Fruit fly (Drosophila melanogaster) whole organism, embryonic: ENCODE measurements around the gene Cortactin.

Experiments
- Bteb2 ChIP-seq: fragments of 200-800 bp; sonication (Bioruptor generic); optimal IDR thresholded peaks from 2 replicates; lab custom pipeline; 2016; ENCODE audit warnings: missing biosample characterization, missing genetic modification characterization
- CG10321 ChIP-seq: fragments of 200-800 bp; sonication (Bioruptor generic); IDR thresholded peaks from 2 replicates; pipeline ENCODE4 v1.3.6; 2022; ENCODE audit warnings: missing biosample characterization, missing genetic modification characterization
- CG10543 ChIP-seq: fragments of 200-800 bp; sonication (Bioruptor generic); optimal IDR thresholded peaks from 3 replicates; lab custom pipeline; 2017; ENCODE audit warnings: missing biosample characterization, mild to moderate bottlenecking, missing genetic modification characterization, moderate library complexity
- CG10565 ChIP-seq: fragments of 200-800 bp; sonication (Bioruptor generic); optimal IDR thresholded peaks from 3 replicates; lab custom pipeline; 2016; ENCODE audit warnings: missing biosample characterization, mild to moderate bottlenecking, missing genetic modification characterization
- CG10959 ChIP-seq: fragments of 200-800 bp; sonication (Bioruptor generic); IDR thresholded peaks from 2 replicates; pipeline ENCODE4 v1.3.6; 2022; ENCODE audit warnings: missing biosample characterization, missing genetic modification characterization
- CG12942 ChIP-seq: fragments of 200-800 bp; sonication (Bioruptor generic); optimal IDR thresholded peaks from 3 replicates; lab custom pipeline; 2016; ENCODE audit warnings: missing biosample characterization, missing genetic modification characterization
- CG14014 ChIP-seq: fragments of 200-800 bp; sonication (Bioruptor generic); IDR thresholded peaks from 2 replicates; pipeline ENCODE4 v1.3.6; 2022; ENCODE audit warnings: missing biosample characterization, missing genetic modification characterization
- CG14441 ChIP-seq: fragments of 200-800 bp; sonication (Bioruptor generic); IDR thresholded peaks from 2 replicates; pipeline ENCODE4 v1.3.6; 2022; ENCODE audit warnings: missing biosample characterization, missing genetic modification characterization
- CG17328 ChIP-seq: fragments of 200-800 bp; sonication (Bioruptor generic); IDR thresholded peaks from 2 replicates; pipeline ENCODE4 v1.3.6; 2022; ENCODE audit warnings: missing biosample characterization, missing genetic modification characterization
- CG17802 ChIP-seq: fragments of 200-800 bp; sonication (Bioruptor generic); optimal IDR thresholded peaks from 2 replicates; lab custom pipeline; 2018; ENCODE audit warnings: missing biosample characterization, mild to moderate bottlenecking, missing genetic modification characterization, moderate library complexity
- CG2202 ChIP-seq: fragments of 200-800 bp; sonication (Bioruptor generic); optimal IDR thresholded peaks from 2 replicates; lab custom pipeline; 2018; ENCODE audit warnings: missing biosample characterization, mild to moderate bottlenecking, missing genetic modification characterization
- CG3407 ChIP-seq: fragments of 200-800 bp; sonication (Bioruptor generic); optimal IDR thresholded peaks from 2 replicates; lab custom pipeline; 2018; ENCODE audit warnings: missing biosample characterization, mild to moderate bottlenecking, missing genetic modification characterization
- CG3838 ChIP-seq: fragments of 200-800 bp; sonication (Bioruptor generic); optimal IDR thresholded peaks from 3 replicates; lab custom pipeline; 2016; ENCODE audit warnings: missing biosample characterization, missing genetic modification characterization
- CG4617 ChIP-seq: fragments of 200-800 bp; sonication (Bioruptor generic); optimal IDR thresholded peaks from 3 replicates; lab custom pipeline; 2016; ENCODE audit warnings: missing biosample characterization, missing genetic modification characterization, borderline replicate concordance
- CG5180 ChIP-seq: fragments of 200-800 bp; sonication (Bioruptor generic); optimal IDR thresholded peaks from 3 replicates; lab custom pipeline; 2017; ENCODE audit warnings: missing biosample characterization, missing genetic modification characterization, mild to moderate bottlenecking, moderate library complexity, missing genetic modification reagents
- CG6689 ChIP-seq: fragments of 200-800 bp; sonication (Bioruptor generic); IDR thresholded peaks from 2 replicates; pipeline ENCODE4 v1.3.6; 2022; ENCODE audit warnings: missing biosample characterization, missing genetic modification characterization
- CG6765 ChIP-seq: fragments of 200-800 bp; sonication (Bioruptor generic); optimal IDR thresholded peaks from 3 replicates; lab custom pipeline; 2017; ENCODE audit warnings: missing biosample characterization, mild to moderate bottlenecking, missing genetic modification characterization
- CG7271 ChIP-seq: fragments of 200-800 bp; sonication (Bioruptor generic); optimal IDR thresholded peaks from 2 replicates; lab custom pipeline; 2018; ENCODE audit warnings: missing biosample characterization, mild to moderate bottlenecking, missing genetic modification characterization, moderate library complexity
- CG8944 ChIP-seq: fragments of 200-800 bp; sonication (Bioruptor generic); optimal IDR thresholded peaks from 3 replicates; lab custom pipeline; 2016; ENCODE audit warnings: missing biosample characterization, missing genetic modification characterization
- CrebB ChIP-seq: fragments of 200-800 bp; sonication (Bioruptor generic); optimal IDR thresholded peaks from 3 replicates; lab custom pipeline; 2018; ENCODE audit warnings: missing biosample characterization, mild to moderate bottlenecking, missing genetic modification characterization
- Dp ChIP-seq: fragments of 200-800 bp; sonication (Bioruptor generic); optimal IDR thresholded peaks from 2 replicates; lab custom pipeline; 2018; ENCODE audit warnings: missing biosample characterization, mild to moderate bottlenecking, missing genetic modification characterization, moderate library complexity
- Fer2 ChIP-seq: fragments of 200-800 bp; sonication (Bioruptor generic); optimal IDR thresholded peaks from 2 replicates; lab custom pipeline; 2018; ENCODE audit warnings: missing biosample characterization, mild to moderate bottlenecking, missing genetic modification characterization, moderate library complexity
- Gug ChIP-seq: fragments of 200-800 bp; sonication (Bioruptor generic); IDR thresholded peaks from 4 replicates; pipeline ENCODE4 v1.3.6; 2022; ENCODE audit warnings: missing biosample characterization, missing genetic modification characterization
- HmgZ ChIP-seq: fragments of 200-800 bp; sonication (Bioruptor generic); optimal IDR thresholded peaks from 2 replicates; lab custom pipeline; 2018; ENCODE audit warnings: missing biosample characterization, mild to moderate bottlenecking, missing genetic modification characterization
- Hr3 ChIP-seq: fragments of 200-800 bp; sonication (Bioruptor generic); optimal IDR thresholded peaks from 3 replicates; lab custom pipeline; 2016; ENCODE audit warnings: missing biosample characterization, missing genetic modification characterization
- Jarid2 ChIP-seq: fragments of 200-800 bp; sonication (Bioruptor generic); optimal IDR thresholded peaks from 3 replicates; lab custom pipeline; 2017; ENCODE audit warnings: mild to moderate bottlenecking, missing biosample characterization, missing genetic modification reagents, missing genetic modification characterization
- Kr ChIP-seq: fragments of 200-800 bp; sonication (Bioruptor generic); optimal IDR thresholded peaks from 2 replicates; lab custom pipeline; 2017; ENCODE audit warnings: missing biosample characterization, mild to moderate bottlenecking, missing genetic modification characterization
- Lim3 ChIP-seq: fragments of 200-800 bp; sonication (Bioruptor generic); IDR thresholded peaks from 2 replicates; pipeline ENCODE4 v1.3.6; 2022; ENCODE audit warnings: missing biosample characterization, missing genetic modification characterization
- Nf-YA ChIP-seq: fragments of 200-800 bp; sonication (Bioruptor generic); IDR thresholded peaks from 2 replicates; pipeline ENCODE4 v1.3.6; 2022; ENCODE audit warnings: missing biosample characterization, missing genetic modification characterization
- Ravus ChIP-seq: fragments of 200-800 bp; sonication (Bioruptor generic); IDR thresholded peaks from 2 replicates; pipeline ENCODE4 v1.3.6; 2022; ENCODE audit warnings: missing biosample characterization, missing genetic modification characterization
- Rfx ChIP-seq: fragments of 200-800 bp; sonication (Bioruptor generic); IDR thresholded peaks from 2 replicates; pipeline ENCODE4 v1.3.6; 2022; ENCODE audit warnings: missing biosample characterization, missing genetic modification characterization
- Stat92E ChIP-seq, 3 experiments: fragments of >200 bp in 2 of 3; fragments of 200-800 bp in 1 of 3; sonication (Bioruptor generic) in 1 of 3; optimal IDR thresholded peaks; 2 replicates each; lab custom pipeline; 2017 to 2019; ENCODE audit warnings: missing biosample characterization in 3 of 3, missing genetic modification characterization in 3 of 3, mild to moderate bottlenecking in 1 of 3, moderate library complexity in 1 of 3
- chif ChIP-seq, 2 experiments: fragments of 200-800 bp; sonication (Bioruptor generic); optimal IDR thresholded peaks; 3 replicates each; lab custom pipeline; 2016; ENCODE audit warnings: missing biosample characterization in 2 of 2, missing genetic modification characterization in 2 of 2
- corto ChIP-seq: fragments of 200-800 bp; sonication (Bioruptor generic); optimal IDR thresholded peaks from 2 replicates; lab custom pipeline; 2016; ENCODE audit warnings: missing biosample characterization, mild to moderate bottlenecking, missing genetic modification characterization, moderate library complexity
- crc ChIP-seq: fragments of 200-800 bp; sonication (Bioruptor generic); optimal IDR thresholded peaks from 2 replicates; lab custom pipeline; 2016; ENCODE audit warnings: missing biosample characterization, missing genetic modification characterization
- dmrt11E ChIP-seq: fragments of 200-800 bp; sonication (Bioruptor generic); optimal IDR thresholded peaks from 3 replicates; lab custom pipeline; 2018; ENCODE audit warnings: missing biosample characterization, mild to moderate bottlenecking, missing genetic modification characterization, moderate library complexity
- dmrt99B ChIP-seq: fragments of 200-800 bp; sonication (Bioruptor generic); optimal IDR thresholded peaks from 2 replicates; lab custom pipeline; 2018; ENCODE audit warnings: missing biosample characterization, mild to moderate bottlenecking, missing genetic modification characterization, moderate library complexity
- ewg ChIP-seq: fragments of 200-800 bp; sonication (Bioruptor generic); optimal IDR thresholded peaks from 3 replicates; lab custom pipeline; 2017; ENCODE audit warnings: mild to moderate bottlenecking, missing biosample characterization, missing genetic modification reagents, missing genetic modification characterization
- grn ChIP-seq: fragments of 200-800 bp; sonication (Bioruptor generic); optimal IDR thresholded peaks from 3 replicates; lab custom pipeline; 2017; ENCODE audit warnings: missing biosample characterization, missing genetic modification characterization
- jumu ChIP-seq: fragments of 200-800 bp; sonication (Bioruptor generic); optimal IDR thresholded peaks from 3 replicates; lab custom pipeline; 2016; ENCODE audit warnings: missing biosample characterization, missing genetic modification characterization
- ken ChIP-seq: fragments of 200-800 bp; sonication (Bioruptor generic); IDR thresholded peaks from 3 replicates; pipeline ENCODE4 v1.3.6; 2022; ENCODE audit warnings: missing biosample characterization, missing genetic modification characterization
- lilli ChIP-seq: fragments of 200-800 bp; sonication (Bioruptor generic); optimal IDR thresholded peaks from 3 replicates; lab custom pipeline; 2016; ENCODE audit warnings: missing biosample characterization, missing genetic modification characterization
- pros ChIP-seq: fragments of 200-800 bp; sonication (Bioruptor generic); optimal IDR thresholded peaks from 3 replicates; lab custom pipeline; 2019; ENCODE audit warnings: missing biosample characterization, mild to moderate bottlenecking, missing genetic modification characterization, moderate library complexity
- psq ChIP-seq: fragments of 200-800 bp; sonication (Bioruptor generic); optimal IDR thresholded peaks from 2 replicates; lab custom pipeline; 2017; ENCODE audit warnings: missing biosample characterization, missing genetic modification characterization
- shn ChIP-seq: fragments of 200-800 bp; sonication (Bioruptor generic); optimal IDR thresholded peaks from 3 replicates; lab custom pipeline; 2016; ENCODE audit warnings: missing biosample characterization, missing genetic modification characterization
- sob ChIP-seq: fragments of 200-800 bp; sonication (Bioruptor generic); IDR thresholded peaks from 2 replicates; pipeline ENCODE4 v1.3.6; 2022; ENCODE audit warnings: missing biosample characterization, missing genetic modification characterization
- ssp ChIP-seq: fragments of 200-800 bp; sonication (Bioruptor generic); IDR thresholded peaks from 2 replicates; pipeline ENCODE4 v1.3.6; 2022; ENCODE audit warnings: missing biosample characterization, missing genetic modification characterization
- toy ChIP-seq: fragments of 200-800 bp; sonication (Bioruptor generic); IDR thresholded peaks from 2 replicates; pipeline ENCODE4 v1.3.6; 2022; ENCODE audit warnings: missing biosample characterization, missing genetic modification characterization
- unpg ChIP-seq: fragments of 200-800 bp; sonication (Bioruptor generic); optimal IDR thresholded peaks from 3 replicates; lab custom pipeline; 2018; ENCODE audit warnings: missing biosample characterization, mild to moderate bottlenecking, missing genetic modification characterization, moderate library complexity

Gene Cortactin

dm6 chr3R:21112742-21113465 lies 48.6 kb upstream of the Cortactin start (continued):
- TF ChIP-seq unpg (GFP tag; lab: Kevin White, UChicago) (peak; percentile 92), ewg (GFP tag; lab: Kevin White, UChicago) (peak; percentile 79), CG10959 (GFP tag; lab: Robert Waterston, UW) (peak; percentile 76), CG17802 (tag; lab: Kevin White, UChicago) (peak; percentile 75), CG7271 (peak; percentile 42), sob (peak; percentile 89), ken (GFP tag; lab: Robert Waterston, UW) (peak; percentile 82), CG14014 (GFP tag; lab: Robert Waterston, UW) (peak; percentile 83), corto (GFP tag; lab: Kevin White, UChicago) (no peak), Gug (GFP tag; lab: Robert Waterston, UW) (peak; percentile 72; the same call in 3 of the 4 replicates), HmgZ (peak; percentile 91), CG6765 (GFP tag; lab: Kevin White, UChicago) (peak; percentile 42), CG17328 (GFP tag; lab: Robert Waterston, UW) (peak; percentile 89), crc (GFP tag; lab: Kevin White, UChicago) (peak; percentile 83), CG3838 (GFP tag; lab: Kevin White, UChicago) (peak; percentile 81), Dp (GFP tag; lab: Kevin White, UChicago) (no peak), grn (peak; percentile 89), CG6689 (GFP tag; lab: Robert Waterston, UW) (peak; percentile 87), CG10543 (GFP tag; lab: Kevin White, UChicago) (no peak), CG10321 (peak; percentile 52), Hr3 (GFP tag; lab: Kevin White, UChicago) (peak; percentile 80), CrebB (peak; percentile 86), Nf-YA (peak; percentile 69), Rfx (GFP tag; lab: Robert Waterston, UW) (peak; percentile 94), Stat92E (GFP tag; optimal IDR thresholded peaks at IDR 0.05; lab: Kevin White, UChicago) (no peak), CG4617 (peak; percentile 66), Jarid2 (GFP tag; lab: Kevin White, UChicago) (no peak), Fer2 (tag; lab: Kevin White, UChicago) (peak; percentile 7), CG14441 (GFP tag; lab: Robert Waterston, UW) (peak; percentile 85), chif (GFP tag; optimal IDR thresholded peaks at IDR 0.05; lab: Kevin White, UChicago) (peak; percentile 88 to 90), CG8944 (GFP tag; lab: Kevin White, UChicago) (peak; percentile 61), shn (peak; percentile 80), CG5180 (peak; percentile 40), Kr (GFP tag; lab: Kevin White, UChicago) (peak; percentile 25), ssp (GFP tag; lab: Robert Waterston, UW) (peak; percentile 62), CG10565 (GFP tag; lab: Kevin White, UChicago) (peak; percentile 15), CG2202 (peak; percentile 70), dmrt99B (tag; lab: Kevin White, UChicago) (peak; percentile 90), jumu (peak; percentile 90), CG12942 (GFP tag; lab: Kevin White, UChicago) (peak; percentile 89), Bteb2 (GFP tag; lab: Kevin White, UChicago) (peak; percentile 89), Lim3 (GFP tag; lab: Robert Waterston, UW) (0 out of 2 replicates have a peak, but pooled peaks have one; percentile 19), lilli (GFP tag; lab: Kevin White, UChicago) (peak; percentile 91), pros (GFP tag; lab: Kevin White, UChicago) (no peak), psq (GFP tag; lab: Kevin White, UChicago) (peak; percentile 61), dmrt11E (tag; lab: Kevin White, UChicago) (peak; percentile 74), Ravus (GFP tag; lab: Robert Waterston, UW) (peak; percentile 73), CG3407 (GFP tag; lab: Kevin White, UChicago) (peak; percentile 90), toy (peak; percentile 68)
